Worm (Caenorhabditis elegans): ENCODE measurements around the gene C05D11.1.

DNA sequence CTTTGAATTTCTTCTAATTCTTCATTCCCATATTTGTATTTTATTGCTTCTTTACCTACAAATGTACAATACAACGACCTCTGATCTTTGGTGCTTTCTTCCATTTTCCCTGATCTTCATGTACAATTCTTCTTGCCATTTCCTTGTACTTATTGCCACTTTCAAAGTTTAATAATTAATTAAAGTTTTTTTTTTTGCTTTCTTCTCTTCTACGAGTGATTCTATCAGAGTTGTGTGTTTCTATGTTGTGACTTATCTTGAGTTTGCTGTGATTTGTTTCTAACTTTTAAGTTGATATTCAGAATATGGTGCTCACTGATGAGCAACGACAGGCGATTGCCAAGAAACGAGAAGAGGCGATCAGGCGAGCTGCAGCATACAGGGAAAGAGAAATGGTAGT is 45.8 kb upstream of the C05D11.1 start, which contains the start of gene smrc-1:
- TF ChIP-seq hlh-30 (tag; optimal IDR thresholded peaks at IDR 0.05; ENCODE audit: insufficient read depth) (no peak), rnt-1 (tag; optimal IDR thresholded peaks at IDR 0.05) (no peak), odd-2 (tag; optimal IDR thresholded peaks at IDR 0.05) (no peak)
